Fruit fly (Drosophila melanogaster) whole organism, embryonic: ENCODE data around the gene Gorab.

Experiments
- CG10321 ChIP-seq: fragments of 200-800 bp; sonication (Bioruptor generic); IDR thresholded peaks from 2 replicates; pipeline ENCODE4 v1.3.6; 2022; ENCODE audit warnings: missing biosample characterization, missing genetic modification characterization
- CG10366 ChIP-seq: fragments of 200-800 bp; sonication (Bioruptor generic); IDR thresholded peaks from 2 replicates; pipeline ENCODE4 v1.3.6; 2022; ENCODE audit warnings: missing biosample characterization, missing genetic modification characterization
- CG10431 ChIP-seq: fragments of 200-800 bp; sonication (Bioruptor generic); optimal IDR thresholded peaks from 3 replicates; lab custom pipeline; 2018; ENCODE audit warnings: missing biosample characterization, mild to moderate bottlenecking, missing genetic modification characterization
- CG10462 ChIP-seq: fragments of 200-800 bp; sonication (Bioruptor generic); optimal IDR thresholded peaks from 2 replicates; lab custom pipeline; 2016; ENCODE audit warnings: missing biosample characterization, missing genetic modification characterization
- CG10979 ChIP-seq: fragments of 200-800 bp; sonication (Bioruptor generic); optimal IDR thresholded peaks from 2 replicates; lab custom pipeline; 2018; ENCODE audit warnings: missing biosample characterization, mild to moderate bottlenecking, missing genetic modification characterization, moderate library complexity
- CG11456 ChIP-seq: fragments of 200-800 bp; sonication (Bioruptor generic); IDR thresholded peaks from 3 replicates; pipeline ENCODE4 v1.3.6; 2022; ENCODE audit warnings: missing biosample characterization, missing genetic modification characterization
- CG11696 ChIP-seq: fragments of 200-800 bp; sonication (Bioruptor generic); IDR thresholded peaks from 2 replicates; pipeline ENCODE4 v1.3.6; 2022; ENCODE audit warnings: missing biosample characterization, missing genetic modification characterization
- CG12236 ChIP-seq: fragments of 200-800 bp; sonication (Bioruptor generic); optimal IDR thresholded peaks from 2 replicates; lab custom pipeline; 2016; ENCODE audit warnings: missing biosample characterization, missing genetic modification characterization
- CG12299 ChIP-seq: fragments of 200-800 bp; sonication (Bioruptor generic); optimal IDR thresholded peaks from 2 replicates; lab custom pipeline; 2018; ENCODE audit warnings: missing biosample characterization, mild to moderate bottlenecking, missing genetic modification characterization
- CG1233 ChIP-seq: fragments of 200-800 bp; sonication (Bioruptor generic); optimal IDR thresholded peaks from 4 replicates; lab custom pipeline; 2018; ENCODE audit warnings: missing biosample characterization, mild to moderate bottlenecking, missing genetic modification characterization
- CG12744 ChIP-seq: fragments of 200-800 bp; sonication (Bioruptor generic); optimal IDR thresholded peaks from 2 replicates; lab custom pipeline; 2016; ENCODE audit warnings: missing biosample characterization, missing genetic modification characterization
- CG1529 ChIP-seq: fragments of 200-800 bp; sonication (Bioruptor generic); optimal IDR thresholded peaks from 3 replicates; lab custom pipeline; 2018; ENCODE audit warnings: missing biosample characterization, missing genetic modification characterization
- CG16779 ChIP-seq: fragments of 200-800 bp; sonication (Bioruptor generic); IDR thresholded peaks from 2 replicates; pipeline ENCODE4 v1.3.6; 2022; ENCODE audit warnings: missing biosample characterization, missing genetic modification characterization
- CG18011 ChIP-seq: fragments of 200-800 bp; sonication (Bioruptor generic); optimal IDR thresholded peaks from 2 replicates; lab custom pipeline; 2017; ENCODE audit warnings: missing biosample characterization, missing genetic modification characterization, mild to moderate bottlenecking, moderate library complexity, missing genotype
- CG18476 ChIP-seq: fragments of 200-800 bp; sonication (Bioruptor generic); optimal IDR thresholded peaks from 2 replicates; lab custom pipeline; 2016; ENCODE audit warnings: missing biosample characterization, mild to moderate bottlenecking, missing genetic modification characterization
- CG5180 ChIP-seq: fragments of 200-800 bp; sonication (Bioruptor generic); optimal IDR thresholded peaks from 3 replicates; lab custom pipeline; 2017; ENCODE audit warnings: missing biosample characterization, missing genetic modification characterization, mild to moderate bottlenecking, moderate library complexity, missing genetic modification reagents
- CG7928 ChIP-seq: fragments of 200-800 bp; sonication (Bioruptor generic); optimal IDR thresholded peaks from 2 replicates; lab custom pipeline; 2017; ENCODE audit warnings: missing biosample characterization, mild to moderate bottlenecking, missing genetic modification characterization
- D ChIP-seq, 2 experiments: fragments of 200-800 bp in 1 of 2; fragments of >200 bp in 1 of 2; sonication (Bioruptor generic) in 1 of 2; optimal IDR thresholded peaks; 2 replicates in 1 of 2; 3 replicates in 1 of 2; lab custom pipeline; 2017; ENCODE audit warnings: mild to moderate bottlenecking in 1 of 2, missing biosample characterization in 1 of 2, missing genetic modification characterization in 1 of 2, missing genetic modification reagents in 1 of 2
- Eip74EF ChIP-seq, 2 experiments: fragments of 200-800 bp in 1 of 2; fragments of >200 bp in 1 of 2; sonication (Bioruptor generic) in 1 of 2; optimal IDR thresholded peaks; 2 replicates each; lab custom pipeline; 2017 to 2019; ENCODE audit warnings: missing biosample characterization in 2 of 2, missing genetic modification characterization in 2 of 2, mild to moderate bottlenecking in 1 of 2, moderate library complexity in 1 of 2
- HLHmδ ChIP-seq: fragments of 200-800 bp; sonication (Bioruptor generic); optimal IDR thresholded peaks from 2 replicates; lab custom pipeline; 2018; ENCODE audit warnings: missing biosample characterization, mild to moderate bottlenecking, missing genetic modification characterization, moderate library complexity
- Hsf ChIP-seq: fragments of 200-800 bp; sonication (Bioruptor generic); optimal IDR thresholded peaks from 3 replicates; lab custom pipeline; 2016; ENCODE audit warnings: missing biosample characterization, missing genetic modification characterization
- Jarid2 ChIP-seq: fragments of 200-800 bp; sonication (Bioruptor generic); optimal IDR thresholded peaks from 3 replicates; lab custom pipeline; 2017; ENCODE audit warnings: mild to moderate bottlenecking, missing biosample characterization, missing genetic modification reagents, missing genetic modification characterization
- Lim3 ChIP-seq: fragments of 200-800 bp; sonication (Bioruptor generic); IDR thresholded peaks from 2 replicates; pipeline ENCODE4 v1.3.6; 2022; ENCODE audit warnings: missing biosample characterization, missing genetic modification characterization
- Lpt ChIP-seq: fragments of >200 bp; optimal IDR thresholded peaks from 2 replicates; lab custom pipeline; 2018; ENCODE audit warnings: missing biosample characterization, missing genetic modification characterization
- Myb ChIP-seq: fragments of 200-800 bp; sonication (Bioruptor generic); optimal IDR thresholded peaks from 2 replicates; lab custom pipeline; 2016; ENCODE audit warnings: missing biosample characterization, missing genetic modification characterization
- NK7.1 ChIP-seq: fragments of 200-800 bp; sonication (Bioruptor generic); optimal IDR thresholded peaks from 3 replicates; lab custom pipeline; 2016; ENCODE audit warnings: missing biosample characterization, missing genetic modification characterization
- Ravus ChIP-seq: fragments of 200-800 bp; sonication (Bioruptor generic); IDR thresholded peaks from 2 replicates; pipeline ENCODE4 v1.3.6; 2022; ENCODE audit warnings: missing biosample characterization, missing genetic modification characterization
- Ssrp ChIP-seq: fragments of 200-800 bp; sonication (Bioruptor generic); optimal IDR thresholded peaks from 2 replicates; lab custom pipeline; 2018; ENCODE audit warnings: missing biosample characterization, mild to moderate bottlenecking, missing genetic modification characterization, moderate library complexity
- Usf ChIP-seq: fragments of 200-800 bp; sonication (Bioruptor generic); optimal IDR thresholded peaks from 2 replicates; lab custom pipeline; 2017; ENCODE audit warnings: missing genotype, missing biosample characterization, missing genetic modification characterization
- aop ChIP-seq: fragments of 200-800 bp; sonication (Bioruptor generic); IDR thresholded peaks from 2 replicates; pipeline ENCODE4 v1.3.6; 2022; ENCODE audit warnings: missing biosample characterization, missing genetic modification characterization
- ase ChIP-seq: fragments of 200-800 bp; sonication (Bioruptor generic); IDR thresholded peaks from 3 replicates; pipeline ENCODE4 v1.3.6; 2022; ENCODE audit warnings: missing biosample characterization, missing genetic modification characterization
- ato ChIP-seq: fragments of 200-800 bp; sonication (Bioruptor generic); IDR thresholded peaks from 2 replicates; pipeline ENCODE4 v1.3.6; 2022; ENCODE audit warnings: missing biosample characterization, missing genetic modification characterization; ENCODE audit not compliant: partially characterized antibody
- dan ChIP-seq: fragments of 200-800 bp; sonication (Bioruptor generic); IDR thresholded peaks from 2 replicates; pipeline ENCODE4 v1.3.6; 2022; ENCODE audit warnings: missing biosample characterization, missing genetic modification characterization
- dmrt11E ChIP-seq: fragments of 200-800 bp; sonication (Bioruptor generic); optimal IDR thresholded peaks from 3 replicates; lab custom pipeline; 2018; ENCODE audit warnings: missing biosample characterization, mild to moderate bottlenecking, missing genetic modification characterization, moderate library complexity
- dysf ChIP-seq: fragments of 200-800 bp; sonication (Bioruptor generic); IDR thresholded peaks from 3 replicates; pipeline ENCODE4 v1.3.6; 2022; ENCODE audit warnings: missing biosample characterization, missing genetic modification characterization
- fd96Cb ChIP-seq: fragments of 200-800 bp; sonication (Bioruptor generic); optimal IDR thresholded peaks from 2 replicates; lab custom pipeline; 2018; ENCODE audit warnings: missing biosample characterization, mild to moderate bottlenecking, missing genetic modification characterization, moderate library complexity
- ham ChIP-seq: fragments of 200-800 bp; sonication (Bioruptor generic); IDR thresholded peaks from 2 replicates; pipeline ENCODE4 v1.3.6; 2022; ENCODE audit warnings: missing biosample characterization, missing genetic modification characterization
- her ChIP-seq: fragments of 200-800 bp; sonication (Bioruptor generic); optimal IDR thresholded peaks from 2 replicates; lab custom pipeline; 2016; ENCODE audit warnings: missing biosample characterization, missing genetic modification characterization
- hth ChIP-seq: fragments of >200 bp; optimal IDR thresholded peaks from 2 replicates; lab custom pipeline; 2017; ENCODE audit warnings: inconsistent platforms
- insv ChIP-seq, 2 experiments: fragments of 200-800 bp; sonication (Bioruptor generic); optimal IDR thresholded peaks; 3 replicates each; lab custom pipeline; 2016 to 2018; ENCODE audit warnings: missing biosample characterization in 2 of 2, missing genetic modification characterization in 2 of 2
- jigr1 ChIP-seq: fragments of 200-800 bp; sonication (Bioruptor generic); IDR thresholded peaks from 3 replicates; pipeline ENCODE4 v1.3.6; 2022; ENCODE audit warnings: missing biosample characterization, missing genetic modification characterization
- jing ChIP-seq: fragments of 200-800 bp; sonication (Bioruptor generic); optimal IDR thresholded peaks from 2 replicates; lab custom pipeline; 2018; ENCODE audit warnings: missing biosample characterization, mild to moderate bottlenecking, missing genetic modification characterization
- kah ChIP-seq: fragments of 200-800 bp; sonication (Bioruptor generic); optimal IDR thresholded peaks from 2 replicates; lab custom pipeline; 2018; ENCODE audit warnings: missing biosample characterization, mild to moderate bottlenecking, missing genetic modification characterization
- lab ChIP-seq: fragments of 200-800 bp; sonication (Bioruptor generic); optimal IDR thresholded peaks from 3 replicates; lab custom pipeline; 2017; ENCODE audit warnings: missing biosample characterization, missing genetic modification characterization, mild to moderate bottlenecking, moderate library complexity, missing genetic modification reagents
- maf-S ChIP-seq: fragments of 200-800 bp; sonication (Bioruptor generic); optimal IDR thresholded peaks from 2 replicates; lab custom pipeline; 2016; ENCODE audit warnings: missing biosample characterization, missing genetic modification characterization
- phol ChIP-seq: fragments of 200-800 bp; sonication (Bioruptor generic); optimal IDR thresholded peaks from 3 replicates; lab custom pipeline; 2018; ENCODE audit warnings: missing biosample characterization, mild to moderate bottlenecking, missing genetic modification characterization, moderate library complexity
- ro ChIP-seq: fragments of 200-800 bp; sonication (Bioruptor generic); IDR thresholded peaks from 2 replicates; pipeline ENCODE4 v1.3.6; 2022; ENCODE audit warnings: missing biosample characterization, missing genetic modification characterization
- sob ChIP-seq: fragments of 200-800 bp; sonication (Bioruptor generic); IDR thresholded peaks from 2 replicates; pipeline ENCODE4 v1.3.6; 2022; ENCODE audit warnings: missing biosample characterization, missing genetic modification characterization
- tup ChIP-seq: fragments of 200-800 bp; sonication (Bioruptor generic); optimal IDR thresholded peaks from 2 replicates; lab custom pipeline; 2016; ENCODE audit warnings: missing biosample characterization, mild to moderate bottlenecking, missing genetic modification characterization, moderate library complexity
- yki ChIP-seq: fragments of >200 bp; optimal IDR thresholded peaks from 3 replicates; lab custom pipeline; 2018

Gene Gorab

DNA sequence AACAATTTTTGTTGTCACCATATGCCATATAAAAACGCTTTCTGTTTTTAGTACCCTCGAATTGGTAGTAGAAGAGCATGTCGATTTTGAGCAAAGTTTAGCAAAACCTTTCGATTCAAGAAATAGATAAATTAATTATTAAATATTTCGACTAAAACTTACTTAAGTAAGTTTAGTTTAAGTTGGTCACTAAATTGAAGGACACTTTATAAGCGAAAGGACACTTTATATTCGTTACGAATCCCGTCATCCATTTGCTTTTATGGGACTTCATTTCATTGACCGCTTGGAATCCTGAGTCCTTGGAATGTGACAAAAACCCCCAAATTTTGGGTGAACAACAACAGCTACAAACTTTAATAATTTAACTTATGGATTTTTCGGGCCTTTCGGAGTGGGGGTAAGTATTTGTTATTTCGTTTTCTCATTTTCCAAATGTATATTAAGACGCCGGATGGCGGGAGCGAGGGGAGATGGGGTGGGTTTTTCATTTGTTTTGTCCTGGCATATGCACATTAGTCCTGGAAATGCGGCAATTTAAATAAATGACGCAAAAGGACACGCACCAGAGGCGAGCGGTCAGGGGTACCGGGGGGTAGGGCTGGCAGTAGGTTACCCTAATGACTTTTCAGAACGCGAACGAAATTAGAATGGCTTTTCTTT lies 30.4 kb upstream of the Gorab start (continued):
- TF ChIP-seq Jarid2 (GFP tag; lab: Kevin White, UChicago) (no peak), CG7928 (GFP tag; lab: Kevin White, UChicago) (no peak), CG11696 (GFP tag; lab: Robert Waterston, UW) (0 out of 2 replicates have a peak, but pooled peaks have one; percentile 19), HLHmδ (GFP tag; lab: Kevin White, UChicago) (no peak), CG18476 (no peak), ro (no peak), maf-S (GFP tag; lab: Kevin White, UChicago) (no peak), ase (0 out of 3 replicates have a peak, but pooled peaks have one; percentile 31), dan (GFP tag; lab: Robert Waterston, UW) (no peak), sob (no peak), CG10431 (no peak), CG10462 (GFP tag; lab: Kevin White, UChicago) (no peak), CG18011 (GFP tag; lab: Kevin White, UChicago) (no peak), D (optimal IDR thresholded peaks at IDR 0.05; lab: Kevin White, UChicago) (no peak), D (GFP tag; optimal IDR thresholded peaks at IDR 0.05; lab: Kevin White, UChicago) (peak; percentile 32), Usf (no peak), phol (tag; lab: Kevin White, UChicago) (peak; percentile 20), CG10321 (GFP tag; lab: Robert Waterston, UW) (no peak), CG16779 (GFP tag; lab: Robert Waterston, UW) (no peak), NK7.1 (no peak), ato (GFP tag; lab: Robert Waterston, UW) (no peak), jigr1 (no peak), ham (GFP tag; lab: Robert Waterston, UW) (no peak), insv (GFP tag; optimal IDR thresholded peaks at IDR 0.05; lab: Kevin White, UChicago) (no peak), tup (peak; percentile 13), CG10979 (peak; percentile 40), Eip74EF (GFP tag; optimal IDR thresholded peaks at IDR 0.05; lab: Kevin White, UChicago) (no peak), CG12299 (tag; lab: Kevin White, UChicago) (no peak), Ravus (GFP tag; lab: Robert Waterston, UW) (no peak), her (GFP tag; lab: Kevin White, UChicago) (no peak), kah (GFP tag; lab: Kevin White, UChicago) (no peak), jing (GFP tag; lab: Kevin White, UChicago) (no peak), Hsf (GFP tag; lab: Kevin White, UChicago) (peak; percentile 9), hth (lab: Kevin White, UChicago) (no peak), fd96Cb (tag; lab: Kevin White, UChicago) (peak; percentile 18), CG11456 (no peak), Lpt (no peak), Lim3 (GFP tag; lab: Robert Waterston, UW) (no peak), dmrt11E (tag; lab: Kevin White, UChicago) (peak; percentile 42), dysf (GFP tag; lab: Robert Waterston, UW) (peak; percentile 48; the same call in 2 of the 3 replicates), aop (no peak), CG10366 (GFP tag; lab: Robert Waterston, UW) (no peak; the same call in 1 of the 2 replicates), CG5180 (no peak), CG1529 (no peak), Myb (GFP tag; lab: Kevin White, UChicago) (no peak), CG12236 (no peak), CG1233 (GFP tag; lab: Kevin White, UChicago) (no peak), Ssrp (tag; lab: Kevin White, UChicago) (peak; percentile 43), CG12744 (GFP tag; lab: Kevin White, UChicago) (no peak), yki (lab: Kevin White, UChicago) (no peak), lab (GFP tag; lab: Kevin White, UChicago) (peak; percentile 69)
